Worm (Caenorhabditis elegans) whole organism, midembryonic: ENCODE data around the gene F52C12.6.
A peak's percentile ranks its signal among the peaks of the same experiment; 100 is the strongest.

Experiments used
- T22C8.4 ChIP-seq: fragments of 200-800 bp; sonication (Bioruptor generic); IDR thresholded peaks from 2 replicates; pipeline ENCODE4 v1.3.6; 2022; ENCODE audit warnings: missing genetic modification characterization, missing compliant biosample characterization
- cog-1 ChIP-seq: sonication (generic microtip); optimal IDR thresholded peaks from 2 replicates; lab custom pipeline; 2016; ENCODE audit warnings: missing genetic modification characterization, missing compliant biosample characterization
- flt-1 ChIP-seq: fragments of 200-800 bp; sonication (Bioruptor generic); IDR thresholded peaks from 2 replicates; pipeline ENCODE4 v1.3.6; 2022; ENCODE audit warnings: missing genetic modification characterization, missing compliant biosample characterization
- klf-2 ChIP-seq: fragments of 200-800 bp; sonication (Bioruptor generic); conservative IDR thresholded peaks from 2 replicates; pipeline ENCODE4 v1.3.6; 2022; ENCODE audit warnings: missing genetic modification reagents, missing genetic modification characterization, missing compliant biosample characterization
- med-1 ChIP-seq: sonication (generic microtip); optimal IDR thresholded peaks from 2 replicates; lab custom pipeline; 2017; ENCODE audit warnings: missing genetic modification characterization, mild to moderate bottlenecking, missing compliant biosample characterization, antibody characterized with exemption, missing genetic modification reagents; ENCODE audit not compliant: insufficient read depth
- ref-1 ChIP-seq: fragments of 200-800 bp; sonication (Bioruptor generic); conservative IDR thresholded peaks from 2 replicates; pipeline ENCODE4 v1.3.6; 2022; ENCODE audit warnings: missing genetic modification reagents, missing genetic modification characterization, missing compliant biosample characterization
- tab-1 ChIP-seq: fragments of 200-800 bp; sonication (Bioruptor generic); IDR thresholded peaks from 2 replicates; pipeline ENCODE4 v1.3.6; 2022; ENCODE audit warnings: missing genetic modification characterization, missing compliant biosample characterization
- ztf-23 ChIP-seq: fragments of 200-800 bp; sonication (Bioruptor generic); IDR thresholded peaks from 2 replicates; pipeline ENCODE4 v1.3.6; 2022; ENCODE audit warnings: missing genetic modification reagents, missing genetic modification characterization, missing compliant biosample characterization
- ztf-29 ChIP-seq: fragments of 200-800 bp; sonication (Bioruptor generic); IDR thresholded peaks from 2 replicates; pipeline ENCODE4 v1.3.6; 2022; ENCODE audit warnings: missing genetic modification reagents, missing genetic modification characterization, missing compliant biosample characterization

Gene F52C12.6

DNA sequence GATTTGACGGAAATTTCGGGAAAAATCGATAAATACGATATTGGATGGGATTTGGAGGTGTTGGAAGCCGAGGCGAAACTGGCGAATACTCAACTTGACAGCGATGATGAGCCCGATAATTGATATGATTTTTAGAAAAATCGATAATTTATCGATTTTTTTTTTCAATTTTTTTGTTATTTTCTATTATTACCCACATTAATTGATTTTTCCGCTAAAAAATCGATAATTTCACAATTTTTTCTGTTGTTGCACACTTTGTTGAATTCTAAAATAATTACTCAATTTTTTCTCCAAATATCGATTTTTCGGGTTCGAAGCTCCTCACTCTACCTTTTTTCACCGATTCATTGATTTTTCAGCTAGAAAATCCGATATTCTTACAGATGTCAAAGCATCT is 12.8 kb downstream of the F52C12.6 start, which contains the start of gene Y48A5A.3:
Gene Y48A5A.3 (plus strand): TSS at position 385 of the 400 bp plus-strand sequence.
- TF ChIP-seq med-1 (GFP tag; lab: Kevin White, UChicago) (no peak), T22C8.4 (GFP tag; lab: Robert Waterston, UW) (peak; percentile 74)

DNA sequence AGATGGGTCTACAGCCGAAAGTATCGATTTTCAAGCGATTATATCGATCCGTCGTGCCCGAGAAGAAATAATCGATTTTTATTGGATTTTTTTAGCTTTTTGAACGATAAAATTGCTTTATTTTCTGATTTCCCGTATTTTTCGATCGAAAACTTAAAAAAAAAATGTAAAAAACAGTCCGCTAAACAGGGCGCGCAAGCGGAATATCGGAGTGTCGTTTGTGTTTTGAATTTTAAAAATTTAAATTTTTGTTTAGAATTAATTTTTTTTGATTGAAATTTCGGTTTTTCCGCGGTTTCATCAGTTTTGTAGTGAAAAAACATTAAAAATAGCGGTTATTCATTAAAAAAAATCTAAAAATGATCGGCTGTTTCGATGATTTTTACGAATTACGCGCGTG is 13.6 kb downstream of the F52C12.6 start:
- no peak for TF ChIP-seq med-1 (GFP tag; lab: Kevin White, UChicago)
- no peak for TF ChIP-seq cog-1 (tag; lab: Kevin White, UChicago)
- no peak for TF ChIP-seq klf-2 (GFP tag; lab: Robert Waterston, UW)
- no peak for TF ChIP-seq ztf-29 (GFP tag; lab: Robert Waterston, UW)
- no peak for TF ChIP-seq ztf-23 (GFP tag; lab: Robert Waterston, UW)
- TF ChIP-seq tab-1 (GFP tag; lab: Robert Waterston, UW): no peak
- no peak for TF ChIP-seq flt-1
- no peak for TF ChIP-seq ref-1 (GFP tag; lab: Robert Waterston, UW)
- TF ChIP-seq T22C8.4 (GFP tag; lab: Robert Waterston, UW): no peak

DNA sequence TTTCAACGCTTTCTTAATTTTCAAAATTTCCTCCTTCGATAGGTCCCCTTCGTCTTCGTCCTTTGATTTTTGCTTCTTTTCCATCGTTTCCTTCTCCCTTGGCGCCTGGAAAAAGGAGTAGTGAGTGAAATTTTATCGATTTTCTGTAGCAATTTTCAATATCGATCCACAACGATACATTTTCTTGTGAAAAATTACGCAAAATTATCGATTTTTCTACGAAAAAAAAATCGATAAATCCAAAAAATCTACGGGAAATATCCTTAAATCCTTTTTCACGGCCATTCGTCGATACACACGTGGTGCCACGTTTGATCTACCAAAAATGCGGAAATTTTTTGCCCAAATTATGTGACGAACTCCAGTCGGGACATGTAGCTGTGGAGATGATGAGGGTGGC is 14.6 kb downstream of the F52C12.6 start:
- no peak for TF ChIP-seq flt-1
- peak; percentile 71 for TF ChIP-seq T22C8.4 (GFP tag; lab: Robert Waterston, UW)

DNA sequence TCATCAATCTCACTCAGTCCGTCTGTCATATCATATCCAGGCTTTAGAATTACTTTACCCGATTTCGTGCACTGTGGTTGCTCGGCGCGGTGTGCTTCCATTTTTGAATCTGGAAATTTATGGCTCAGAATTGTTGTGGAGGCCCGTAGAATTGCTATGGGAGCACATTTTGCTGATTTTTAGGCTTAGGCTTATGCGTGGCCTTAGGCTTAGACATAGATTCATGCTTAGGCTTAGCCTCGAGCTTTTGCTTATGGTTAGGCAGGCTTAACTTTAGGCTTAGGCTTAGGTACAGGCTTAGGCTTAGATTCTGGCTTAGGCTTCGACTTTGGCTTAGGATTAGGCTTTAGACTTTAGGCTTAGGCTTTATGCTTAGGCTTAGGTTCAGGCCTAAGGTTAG is 15.8 kb downstream of the F52C12.6 start, which contains the start of gene Y76B12C.4:
Gene Y76B12C.4 (minus strand): TSS at position 101 of the 400 bp plus-strand sequence.
- TF ChIP-seq klf-2 (GFP tag; lab: Robert Waterston, UW) (no peak), T22C8.4 (GFP tag; lab: Robert Waterston, UW) (no peak), ztf-29 (GFP tag; lab: Robert Waterston, UW) (no peak), tab-1 (GFP tag; lab: Robert Waterston, UW) (no peak), cog-1 (tag; lab: Kevin White, UChicago) (no peak), flt-1 (no peak), med-1 (GFP tag; lab: Kevin White, UChicago) (no peak), ztf-23 (GFP tag; lab: Robert Waterston, UW) (no peak), ref-1 (GFP tag; lab: Robert Waterston, UW) (no peak)

DNA sequence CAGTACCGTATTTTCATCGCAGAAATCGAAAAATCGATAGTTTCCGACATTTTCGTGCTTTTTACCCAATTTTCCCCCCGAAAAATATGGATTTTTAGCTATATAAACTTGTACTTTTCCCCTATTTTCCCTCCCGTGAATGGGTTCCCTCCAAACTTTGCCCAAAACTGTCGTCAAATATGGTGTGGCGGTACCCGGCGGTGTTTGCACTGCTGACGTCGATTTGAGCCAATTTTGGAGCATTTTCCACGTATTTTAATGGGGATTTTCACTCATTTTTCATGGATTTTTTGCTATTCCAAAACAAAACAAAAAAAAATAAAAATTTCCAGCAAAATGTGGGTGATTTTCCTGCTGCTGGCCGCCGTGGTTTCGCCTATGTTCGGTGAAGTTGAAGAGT is 16.9 kb downstream of the F52C12.6 start, which contains the start of gene Y76B12C.3:
Gene Y76B12C.3 (plus strand): TSS at position 334 of the 400 bp plus-strand sequence.
- TF ChIP-seq ztf-23 (GFP tag; lab: Robert Waterston, UW) (no peak), ztf-29 (GFP tag; lab: Robert Waterston, UW) (no peak), klf-2 (GFP tag; lab: Robert Waterston, UW) (no peak), T22C8.4 (GFP tag; lab: Robert Waterston, UW) (no peak), flt-1 (no peak), cog-1 (tag; lab: Kevin White, UChicago) (no peak), med-1 (GFP tag; lab: Kevin White, UChicago) (no peak), tab-1 (GFP tag; lab: Robert Waterston, UW) (no peak), ref-1 (GFP tag; lab: Robert Waterston, UW) (no peak)

DNA sequence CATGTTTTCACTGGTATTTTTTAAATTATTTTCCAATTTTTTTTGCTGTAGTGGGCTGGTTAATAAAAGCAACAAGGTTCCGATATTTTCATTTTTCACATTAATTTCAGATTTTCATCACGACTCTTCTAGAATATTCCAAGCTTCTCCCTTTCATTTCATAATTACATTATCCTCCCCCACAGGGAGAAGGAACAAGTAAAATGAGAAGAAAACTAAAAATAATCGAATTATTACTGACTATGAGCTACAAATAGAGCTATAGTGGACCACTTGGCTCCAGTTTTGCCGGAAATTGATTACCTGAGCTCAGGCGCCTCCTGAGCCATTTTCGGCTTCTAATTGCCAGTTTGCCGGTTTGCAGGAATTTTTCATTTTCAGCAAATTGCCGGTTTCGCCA is 19.1 kb downstream of the F52C12.6 start:
- no peak for TF ChIP-seq flt-1

- TF ChIP-seq flt-1 (no peak), klf-2 (GFP tag; lab: Robert Waterston, UW) (no peak), med-1 (GFP tag; lab: Kevin White, UChicago) (no peak)
Observed at ce11 chrIV:1979782-1980181, 23.3 kb downstream of the F52C12.6 start, which contains the start of gene Y76B12C.8. Gene Y76B12C.8 (plus strand): TSS chrIV:1979988.

ce11 chrIV:1980961-1981446 is 24.5 kb downstream of the F52C12.6 start, which contains the start of gene Y76B12C.6:
Gene Y76B12C.6 (plus strand): TSS chrIV:1981396.
- peak; percentile 36 for TF ChIP-seq cog-1 (tag; lab: Kevin White, UChicago)
- TF ChIP-seq T22C8.4 (GFP tag; lab: Robert Waterston, UW): 0 out of 2 replicates have a peak, but pooled peaks have one; percentile 6
- peak; percentile 79 for TF ChIP-seq flt-1
- TF ChIP-seq ref-1 (GFP tag; lab: Robert Waterston, UW): 0 out of 2 replicates have a peak, but pooled peaks have one; percentile 33
- TF ChIP-seq ztf-29 (GFP tag; lab: Robert Waterston, UW): peak; percentile 56; the same call in 1 of the 2 replicates
- peak; percentile 38 for TF ChIP-seq med-1 (GFP tag; lab: Kevin White, UChicago)
- peak; percentile 65; the same call in 1 of the 2 replicates for TF ChIP-seq tab-1 (GFP tag; lab: Robert Waterston, UW)
- peak; percentile 74 for TF ChIP-seq ztf-23 (GFP tag; lab: Robert Waterston, UW)
- TF ChIP-seq klf-2 (GFP tag; lab: Robert Waterston, UW): 0 out of 2 replicates have a peak, but pooled peaks have one; percentile 54

- no peak for TF ChIP-seq T22C8.4 (GFP tag; lab: Robert Waterston, UW)
- no peak for TF ChIP-seq ztf-23 (GFP tag; lab: Robert Waterston, UW)
- 0 out of 2 replicates have a peak, but pooled peaks have one; percentile 6 for TF ChIP-seq flt-1
- no peak for TF ChIP-seq ref-1 (GFP tag; lab: Robert Waterston, UW)
- no peak for TF ChIP-seq med-1 (GFP tag; lab: Kevin White, UChicago)
- no peak for TF ChIP-seq cog-1 (tag; lab: Kevin White, UChicago)
Observed at ce11 chrIV:1990843-1991339, 34.4 kb downstream of the F52C12.6 start.

ce11 chrIV:1992789-1993188 is 36.3 kb downstream of the F52C12.6 start, which contains the start of gene xpc-1:
Gene xpc-1 (plus strand): TSS chrIV:1993089.
- TF ChIP-seq flt-1 (no peak), klf-2 (GFP tag; lab: Robert Waterston, UW) (no peak), T22C8.4 (GFP tag; lab: Robert Waterston, UW) (no peak), ref-1 (GFP tag; lab: Robert Waterston, UW) (no peak), tab-1 (GFP tag; lab: Robert Waterston, UW) (no peak), ztf-29 (GFP tag; lab: Robert Waterston, UW) (no peak), ztf-23 (GFP tag; lab: Robert Waterston, UW) (no peak), cog-1 (tag; lab: Kevin White, UChicago) (no peak), med-1 (GFP tag; lab: Kevin White, UChicago) (no peak)
